Worm (Caenorhabditis elegans) whole organism, young adult: Measurements from ENCODE around the gene W02B12.16.
A peak's percentile ranks its signal among the peaks of the same experiment; 100 is the strongest.

Experiments
- B0019.2 ChIP-seq: fragments of 200-800 bp; sonication (Bioruptor generic); conservative IDR thresholded peaks from 2 replicates; pipeline ENCODE4 v1.3.6; 2022; ENCODE audit warnings: missing genetic modification reagents, missing genetic modification characterization, missing compliant biosample characterization
- B0336.3 ChIP-seq: fragments of 200-800 bp; sonication (Bioruptor generic); IDR thresholded peaks from 2 replicates; pipeline ENCODE4 v1.3.6; 2022; ENCODE audit warnings: missing genetic modification characterization, missing compliant biosample characterization
- C06A6.2 ChIP-seq: fragments of 200-800 bp; sonication (Bioruptor generic); conservative IDR thresholded peaks from 2 replicates; pipeline ENCODE4 v1.3.6; 2022; ENCODE audit warnings: missing genetic modification characterization, missing compliant biosample characterization
- F10E7.11 ChIP-seq: sonication (generic microtip); optimal IDR thresholded peaks from 2 replicates; lab custom pipeline; 2017; ENCODE audit warnings: mild to moderate bottlenecking, missing genetic modification characterization, moderate library complexity, missing compliant biosample characterization
- F22D6.2 ChIP-seq: sonication (generic microtip); optimal IDR thresholded peaks from 2 replicates; lab custom pipeline; 2016; ENCODE audit warnings: mild to moderate bottlenecking, missing genetic modification characterization, missing compliant biosample characterization
- F39B2.1 ChIP-seq: fragments of 200-800 bp; sonication (Bioruptor generic); IDR thresholded peaks from 2 replicates; pipeline ENCODE4 v1.3.6; 2022; ENCODE audit warnings: missing genetic modification reagents, missing genetic modification characterization, missing compliant biosample characterization
- F57A8.1 ChIP-seq: fragments of 200-800 bp; sonication (Bioruptor generic); optimal IDR thresholded peaks from 2 replicates; lab custom pipeline; 2018; ENCODE audit warnings: mild to moderate bottlenecking, missing genetic modification characterization, moderate library complexity, missing compliant biosample characterization
- K11D2.4 ChIP-seq: fragments of 200-800 bp; sonication (Bioruptor generic); IDR thresholded peaks from 2 replicates; pipeline ENCODE4 v1.3.6; 2022; ENCODE audit warnings: missing genetic modification reagents, missing genetic modification characterization, missing compliant biosample characterization
- T07F8.4 ChIP-seq: sonication (generic microtip); optimal IDR thresholded peaks from 2 replicates; lab custom pipeline; 2016; ENCODE audit warnings: mild to moderate bottlenecking, missing genetic modification characterization, moderate library complexity, missing compliant biosample characterization
- Y56A3A.18 ChIP-seq: fragments of 200-800 bp; sonication (Bioruptor generic); IDR thresholded peaks from 2 replicates; pipeline ENCODE4 v1.3.6; 2022; ENCODE audit warnings: missing genetic modification reagents, missing genetic modification characterization, missing compliant biosample characterization
- ZK185.1 ChIP-seq: sonication (generic microtip); optimal IDR thresholded peaks from 2 replicates; lab custom pipeline; 2016; ENCODE audit warnings: mild to moderate bottlenecking, missing genetic modification characterization, missing compliant biosample characterization; ENCODE audit not compliant: poor library complexity, severe bottlenecking
- aptf-2 ChIP-seq: fragments of 200-800 bp; sonication (Bioruptor generic); conservative IDR thresholded peaks from 2 replicates; pipeline ENCODE4 v1.3.6; 2022; ENCODE audit warnings: missing genetic modification reagents, missing genetic modification characterization, missing compliant biosample characterization
- aptf-3 ChIP-seq: fragments of 200-800 bp; sonication (Bioruptor generic); IDR thresholded peaks from 2 replicates; pipeline ENCODE4 v1.3.6; 2022; ENCODE audit warnings: missing genetic modification characterization, missing compliant biosample characterization
- atf-7 ChIP-seq: sonication (generic microtip); optimal IDR thresholded peaks from 2 replicates; lab custom pipeline; 2017; ENCODE audit warnings: mild to moderate bottlenecking, missing genetic modification characterization, missing compliant biosample characterization
- athp-1 ChIP-seq: sonication (generic microtip); optimal IDR thresholded peaks from 2 replicates; lab custom pipeline; 2017; ENCODE audit warnings: mild to moderate bottlenecking, missing genetic modification characterization, missing compliant biosample characterization
- cebp-1 ChIP-seq, 2 experiments: fragments of 200-800 bp in 1 of 2; sonication (Bioruptor generic) in 1 of 2; sonication (generic microtip) in 1 of 2; IDR thresholded peaks in 1 of 2; optimal IDR thresholded peaks in 1 of 2; 2 replicates each; pipeline versions ENCODE4 v1.3.6 to Lab custom; 2017 to 2022; ENCODE audit warnings: missing compliant biosample characterization in 2 of 2, missing genetic modification characterization in 2 of 2, mild to moderate bottlenecking in 1 of 2, missing genetic modification reagents in 1 of 2, moderate library complexity in 1 of 2
- cebp-2 ChIP-seq: fragments of 200-800 bp; sonication (Bioruptor generic); IDR thresholded peaks from 2 replicates; pipeline ENCODE4 v1.3.6; 2022; ENCODE audit warnings: missing genetic modification characterization, missing compliant biosample characterization
- die-1 ChIP-seq: sonication (generic microtip); optimal IDR thresholded peaks from 2 replicates; lab custom pipeline; 2016; ENCODE audit warnings: missing genotype, mild to moderate bottlenecking, missing genetic modification characterization, missing compliant biosample characterization
- dox-1 ChIP-seq: fragments of 200-800 bp; sonication (Bioruptor generic); IDR thresholded peaks from 2 replicates; pipeline ENCODE4 v1.3.6; 2022; ENCODE audit warnings: missing genetic modification reagents, missing genetic modification characterization, missing compliant biosample characterization
- dpl-1 ChIP-seq: fragments of 150-350 bp; optimal IDR thresholded peaks from 2 replicates; lab custom pipeline; 2014; ENCODE audit warnings: missing biosample characterization, missing genetic modification reagents, missing genetic modification characterization
- ekl-4 ChIP-seq: fragments of 200-800 bp; sonication (Bioruptor generic); IDR thresholded peaks from 2 replicates; pipeline ENCODE4 v1.3.6; 2022; ENCODE audit warnings: missing genetic modification reagents, missing genetic modification characterization, missing compliant biosample characterization
- him-1 ChIP-seq: sonication (generic microtip); optimal IDR thresholded peaks from 2 replicates; lab custom pipeline; 2016; ENCODE audit warnings: missing genotype, missing genetic modification reagents, missing genetic modification characterization, missing compliant biosample characterization
- hlh-26 ChIP-seq: fragments of 200-800 bp; sonication (Bioruptor generic); conservative IDR thresholded peaks from 2 replicates; pipeline ENCODE4 v1.3.6; 2022; ENCODE audit warnings: missing genetic modification reagents, missing genetic modification characterization, missing compliant biosample characterization
- hmg-1.2 ChIP-seq: fragments of 200-800 bp; sonication (Bioruptor generic); IDR thresholded peaks from 2 replicates; pipeline ENCODE4 v1.3.6; 2022; ENCODE audit warnings: missing genetic modification reagents, missing genetic modification characterization, missing compliant biosample characterization
- madf-6 ChIP-seq: fragments of 200-800 bp; sonication (Bioruptor generic); IDR thresholded peaks from 2 replicates; pipeline ENCODE4 v1.3.6; 2022; ENCODE audit warnings: missing genetic modification reagents, missing genetic modification characterization, missing compliant biosample characterization
- mcd-1 ChIP-seq: fragments of 200-800 bp; sonication (Bioruptor generic); IDR thresholded peaks from 2 replicates; pipeline ENCODE4 v1.3.6; 2022; ENCODE audit warnings: missing genetic modification reagents, missing genetic modification characterization, missing compliant biosample characterization
- nhr-80 ChIP-seq: sonication (generic microtip); optimal IDR thresholded peaks from 2 replicates; lab custom pipeline; 2016; ENCODE audit warnings: missing genetic modification characterization, missing compliant biosample characterization
- pbrm-1 ChIP-seq: fragments of 200-800 bp; sonication (Bioruptor generic); IDR thresholded peaks from 2 replicates; pipeline ENCODE4 v1.3.6; 2022; ENCODE audit warnings: missing genetic modification reagents, missing genetic modification characterization, missing compliant biosample characterization
- rec-8 ChIP-seq, 2 experiments: sonication (generic microtip); optimal IDR thresholded peaks; 2 replicates each; lab custom pipeline; 2016; ENCODE audit warnings: mild to moderate bottlenecking in 2 of 2, missing genetic modification characterization in 2 of 2, missing genetic modification reagents in 2 of 2, missing genotype in 2 of 2, missing biosample characterization in 1 of 2, missing compliant biosample characterization in 1 of 2, moderate library complexity in 1 of 2
- sdz-38 ChIP-seq: sonication (generic microtip); optimal IDR thresholded peaks from 2 replicates; lab custom pipeline; 2016; ENCODE audit warnings: missing genotype, missing genetic modification characterization, missing compliant biosample characterization
- sea-2 ChIP-seq: fragments of 200-800 bp; sonication (Bioruptor generic); IDR thresholded peaks from 2 replicates; pipeline ENCODE4 v1.3.6; 2022; ENCODE audit warnings: missing genetic modification characterization, missing compliant biosample characterization
- snpc-1.3 ChIP-seq: sonication (generic microtip); optimal IDR thresholded peaks from 2 replicates; lab custom pipeline; 2017; ENCODE audit warnings: missing genetic modification characterization, mild to moderate bottlenecking, missing compliant biosample characterization, antibody characterized with exemption, moderate library complexity, missing genotype, missing genetic modification reagents; ENCODE audit not compliant: insufficient read depth
- snpc-3.4 ChIP-seq: sonication (generic microtip); optimal IDR thresholded peaks from 2 replicates; lab custom pipeline; 2017; ENCODE audit warnings: missing genetic modification characterization, mild to moderate bottlenecking, missing compliant biosample characterization, antibody characterized with exemption, moderate library complexity, missing genotype, missing genetic modification reagents
- snpc-4 ChIP-seq, 5 experiments: fragments of 150-350 bp in 1 of 5; sonication (generic microtip) in 4 of 5; optimal IDR thresholded peaks; 2 replicates each; lab custom pipeline; 2014 to 2018; ENCODE audit warnings: missing genetic modification characterization in 5 of 5, missing biosample characterization in 3 of 5, antibody characterized with exemption in 2 of 5, mild to moderate bottlenecking in 2 of 5, missing compliant biosample characterization in 2 of 5, missing genotype in 2 of 5, moderate library complexity in 2 of 5, missing genetic modification reagents in 1 of 5
- tbp1 ChIP-seq: fragments of 200-800 bp; sonication (Bioruptor generic); optimal IDR thresholded peaks from 2 replicates; lab custom pipeline; 2018; ENCODE audit warnings: mild to moderate bottlenecking, missing genetic modification characterization, missing compliant biosample characterization
- tlf-1 ChIP-seq: fragments of 200-800 bp; sonication (Bioruptor generic); optimal IDR thresholded peaks from 2 replicates; lab custom pipeline; 2018; ENCODE audit warnings: mild to moderate bottlenecking, missing genetic modification characterization, missing compliant biosample characterization
- unc-130 ChIP-seq: sonication (generic microtip); optimal IDR thresholded peaks from 2 replicates; lab custom pipeline; 2016; ENCODE audit warnings: missing genetic modification reagents, missing genetic modification characterization, missing compliant biosample characterization
- zim-3 ChIP-seq: sonication (generic microtip); optimal IDR thresholded peaks from 2 replicates; lab custom pipeline; 2017; ENCODE audit warnings: mild to moderate bottlenecking, missing genetic modification characterization, moderate library complexity, missing compliant biosample characterization
- ztf-18 ChIP-seq: sonication (generic microtip); optimal IDR thresholded peaks from 2 replicates; lab custom pipeline; 2016; ENCODE audit warnings: missing genotype, mild to moderate bottlenecking, missing genetic modification characterization, missing compliant biosample characterization
- ztf-28 ChIP-seq: fragments of 200-800 bp; sonication (Bioruptor generic); IDR thresholded peaks from 2 replicates; pipeline ENCODE4 v1.3.6; 2022; ENCODE audit warnings: missing genetic modification reagents, missing genetic modification characterization, missing compliant biosample characterization

W02B12.16 gene

DNA sequence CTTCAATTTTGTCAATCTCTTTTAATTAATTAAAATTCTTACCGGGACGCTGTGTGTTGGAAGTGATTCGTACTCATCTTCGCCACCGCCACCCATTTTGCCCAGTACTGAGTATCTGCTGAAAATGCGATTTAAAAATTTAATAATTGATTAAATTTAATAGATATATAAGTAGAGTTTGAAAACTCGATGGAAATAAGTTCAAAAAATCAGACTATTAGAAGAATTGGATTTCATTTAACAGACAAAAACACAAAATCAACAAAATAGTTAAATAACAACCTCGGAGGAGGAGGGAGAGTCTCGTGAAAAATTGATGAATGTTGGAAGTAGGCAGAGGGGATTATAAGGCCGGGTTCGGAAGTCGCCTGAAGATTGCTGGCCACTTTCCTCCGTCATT lies 4.4 kb downstream of the W02B12.16 start, which contains the start of gene mfn-1:
Gene mfn-1, minus strand, starts transcription at position 101 of the 400 bp plus-strand sequence.
- TF ChIP-seq snpc-3.4 (tag; lab: Kevin White, UChicago) (no peak), zim-3 (tag; lab: Kevin White, UChicago) (no peak), F10E7.11 (tag; lab: Kevin White, UChicago) (no peak), F39B2.1 (GFP tag; lab: Robert Waterston, UW) (no peak), snpc-1.3 (tag; lab: Kevin White, UChicago) (no peak)

DNA sequence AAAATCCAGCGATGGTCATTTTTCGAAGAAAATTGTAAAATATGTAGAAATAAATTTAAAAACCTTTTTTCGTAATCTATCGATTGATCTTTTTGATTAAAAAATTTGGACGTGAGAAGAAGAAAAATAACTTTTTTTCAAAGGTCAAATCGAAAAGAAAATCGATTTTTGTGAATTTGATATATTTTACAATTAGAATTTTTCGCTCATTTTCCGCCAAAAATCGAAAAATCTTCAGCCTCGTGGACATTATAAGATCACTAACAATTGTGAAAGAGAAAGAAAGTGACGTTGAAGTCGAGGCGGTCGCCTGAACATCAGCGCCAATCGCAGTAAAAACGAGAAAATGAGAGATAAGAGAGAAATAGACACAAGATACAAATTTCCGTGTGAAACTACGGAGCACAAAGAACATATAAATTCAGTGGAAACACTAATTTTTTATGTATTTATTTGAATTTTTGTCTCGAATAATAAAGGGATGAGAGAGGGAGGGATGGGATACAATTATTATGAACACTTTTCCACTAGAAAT lies 6.7 kb downstream of the W02B12.16 start, which contains the start of gene cisd-1:
Gene cisd-1, minus strand, starts transcription at position 51 of the 535 bp plus-strand sequence.
- TF ChIP-seq cebp-1 (GFP tag; IDR thresholded peaks at IDR 0.05; lab: Robert Waterston, UW): peak; percentile 25; the same call in 1 of the 2 replicates
- peak; percentile 59 for TF ChIP-seq cebp-1 (tag; optimal IDR thresholded peaks at IDR 0.05; lab: Kevin White, UChicago)
- TF ChIP-seq rec-8 (tag; optimal IDR thresholded peaks at IDR 0.05; lab: Kevin White, UChicago): no peak
- no peak for TF ChIP-seq ztf-28 (GFP tag; lab: Robert Waterston, UW)
- TF ChIP-seq ekl-4 (GFP tag; lab: Robert Waterston, UW): 0 out of 2 replicates have a peak, but pooled peaks have one; percentile 32
- TF ChIP-seq pbrm-1: 0 out of 2 replicates have a peak, but pooled peaks have one; percentile 30
- TF ChIP-seq Y56A3A.18: no peak
- TF ChIP-seq F39B2.1 (GFP tag; lab: Robert Waterston, UW): no peak
- no peak for TF ChIP-seq hlh-26 (GFP tag; lab: Robert Waterston, UW)
- peak; percentile 61 for TF ChIP-seq nhr-80 (tag; lab: Kevin White, UChicago)
- TF ChIP-seq atf-7 (tag; lab: Kevin White, UChicago): peak; percentile 32
- peak; percentile 5 for TF ChIP-seq ztf-18
- TF ChIP-seq madf-6: 0 out of 2 replicates have a peak, but pooled peaks have one; percentile 16

DNA sequence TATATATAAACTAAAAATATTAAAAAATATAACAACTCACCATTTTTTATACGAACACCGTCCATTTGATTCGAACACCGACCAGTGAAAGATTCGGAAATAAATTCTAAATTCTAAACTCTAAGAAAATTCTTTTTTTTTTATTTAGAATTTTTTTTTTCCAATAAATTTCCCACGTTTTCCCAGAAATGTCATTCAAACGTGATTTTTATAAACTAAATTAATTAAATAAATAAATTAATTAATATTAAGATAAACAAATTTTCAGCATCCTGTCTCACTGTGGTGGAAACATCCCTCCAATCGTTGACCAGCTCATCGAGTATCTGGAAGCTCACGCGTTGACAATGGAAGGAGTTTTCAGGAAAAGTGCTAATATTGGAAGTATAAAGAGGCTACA lies 8.8 kb downstream of the W02B12.16 start, which contains the start of gene klp-17:
Gene klp-17, minus strand, starts transcription at position 101 of the 400 bp plus-strand sequence.
- TF ChIP-seq ZK185.1 (tag; lab: Kevin White, UChicago): no peak
- TF ChIP-seq tbp1 (GFP tag; lab: Kevin White, UChicago): no peak

DNA sequence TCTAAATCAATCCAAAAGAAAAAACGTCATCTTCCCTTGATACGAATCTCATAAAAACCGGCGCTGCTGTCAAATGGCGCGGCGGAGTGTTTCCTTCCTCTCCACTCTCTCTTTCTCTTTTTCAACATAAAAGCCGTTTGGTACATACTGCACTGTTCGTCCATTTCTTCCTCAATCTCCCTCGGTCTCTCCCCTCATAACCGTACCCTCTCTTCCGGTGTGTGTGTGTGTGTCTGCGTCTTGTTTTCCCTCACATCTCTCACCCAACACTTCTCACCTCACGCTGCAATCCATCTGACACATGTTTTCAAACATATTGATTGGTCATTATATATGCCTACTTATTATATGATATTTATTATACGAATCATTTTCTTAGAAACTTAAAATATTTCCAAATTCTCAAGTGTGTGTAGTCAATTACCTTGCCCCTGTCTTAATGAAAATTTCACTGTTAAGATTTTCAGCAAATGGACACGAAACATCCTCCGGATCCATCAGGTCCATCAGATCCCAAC lies 11.8 kb downstream of the W02B12.16 start, which contains the start of the genes aars-1 and rga-1:
Gene aars-1, minus strand, starts transcription at position 71 of the 518 bp plus-strand sequence.
Gene rga-1, plus strand, starts transcription at position 468 of the 518 bp plus-strand sequence.
- TF ChIP-seq cebp-2 (GFP tag; lab: Robert Waterston, UW) (no peak), unc-130 (GFP tag; lab: Kevin White, UChicago) (no peak), athp-1 (tag; lab: Kevin White, UChicago) (no peak), dox-1 (GFP tag; lab: Robert Waterston, UW) (peak; percentile 86), hmg-1.2 (GFP tag; lab: Robert Waterston, UW) (peak; percentile 66; the same call in 1 of the 2 replicates), aptf-3 (GFP tag; lab: Robert Waterston, UW) (no peak), B0019.2 (GFP tag; lab: Robert Waterston, UW) (no peak), tlf-1 (GFP tag; lab: Kevin White, UChicago) (no peak), F39B2.1 (GFP tag; lab: Robert Waterston, UW) (no peak), sdz-38 (tag; lab: Kevin White, UChicago) (no peak), B0336.3 (GFP tag; lab: Robert Waterston, UW) (peak; percentile 52; the same call in 1 of the 2 replicates), die-1 (tag; lab: Kevin White, UChicago) (no peak), F57A8.1 (GFP tag; lab: Kevin White, UChicago) (no peak), T07F8.4 (tag; lab: Kevin White, UChicago) (no peak), snpc-4 (GFP tag; optimal IDR thresholded peaks at IDR 0.05; lab: Kevin White, UChicago) (no peak), snpc-4 (tag; optimal IDR thresholded peaks at IDR 0.05; lab: Kevin White, UChicago) (peak in 3 of 4 experiments; percentile 18 to 39 (median 38)), C06A6.2 (no peak), snpc-1.3 (tag; lab: Kevin White, UChicago) (no peak), snpc-3.4 (tag; lab: Kevin White, UChicago) (no peak), mcd-1 (GFP tag; lab: Robert Waterston, UW) (0 out of 2 replicates have a peak, but pooled peaks have one; percentile 48), him-1 (tag; lab: Kevin White, UChicago) (no peak), K11D2.4 (no peak), F22D6.2 (no peak), sea-2 (GFP tag; lab: Robert Waterston, UW) (no peak), madf-6 (no peak), aptf-2 (GFP tag; lab: Robert Waterston, UW) (no peak), dpl-1 (GFP tag; lab: Kevin White, UChicago) (no peak)
